Worm (Caenorhabditis elegans): Measurements from ENCODE around the gene hdl-1.
A peak's percentile ranks its signal among the peaks of the same experiment; 100 is the strongest.

The hdl-1 gene

ce11 chrIV:11915768-11916453, 33.7 kb downstream of the hdl-1 start, which contains the start of gene ZK822.9 (continued):
- no peak for TF ChIP-seq F49E8.2 (tag; optimal IDR thresholded peaks at IDR 0.05; ENCODE audit: insufficient read depth)
- TF ChIP-seq mxl-1 (tag; optimal IDR thresholded peaks at IDR 0.05): no peak
- TF ChIP-seq pbrm-1 (GFP tag; IDR thresholded peaks at IDR 0.05): no peak
- TF ChIP-seq ZK185.1 (tag; optimal IDR thresholded peaks at IDR 0.05; ENCODE audit: poor library complexity, severe bottlenecking): no peak
- TF ChIP-seq K12H6.12 (tag; optimal IDR thresholded peaks at IDR 0.05): no peak
- TF ChIP-seq nhr-80 (tag; optimal IDR thresholded peaks at IDR 0.05): peak; percentile 65
- no peak for TF ChIP-seq ztf-26 (tag; optimal IDR thresholded peaks at IDR 0.05)
- peak; percentile 63 for TF ChIP-seq hmg-1.2 (GFP tag; IDR thresholded peaks at IDR 0.05)
- no peak for TF ChIP-seq dpl-1 (GFP tag; optimal IDR thresholded peaks at IDR 0.05)
- TF ChIP-seq Y53G8AR.9 (GFP tag; conservative IDR thresholded peaks at IDR 0.05): 0 out of 2 replicates have a peak, but pooled peaks have one; percentile 17
- TF ChIP-seq attf-5 (GFP tag; optimal IDR thresholded peaks at IDR 0.05): no peak
- no peak for TF ChIP-seq F57C9.4 (tag; optimal IDR thresholded peaks at IDR 0.05)
- TF ChIP-seq snpc-1.1 (tag; optimal IDR thresholded peaks at IDR 0.05; ENCODE audit: insufficient read depth): no peak

DNA sequence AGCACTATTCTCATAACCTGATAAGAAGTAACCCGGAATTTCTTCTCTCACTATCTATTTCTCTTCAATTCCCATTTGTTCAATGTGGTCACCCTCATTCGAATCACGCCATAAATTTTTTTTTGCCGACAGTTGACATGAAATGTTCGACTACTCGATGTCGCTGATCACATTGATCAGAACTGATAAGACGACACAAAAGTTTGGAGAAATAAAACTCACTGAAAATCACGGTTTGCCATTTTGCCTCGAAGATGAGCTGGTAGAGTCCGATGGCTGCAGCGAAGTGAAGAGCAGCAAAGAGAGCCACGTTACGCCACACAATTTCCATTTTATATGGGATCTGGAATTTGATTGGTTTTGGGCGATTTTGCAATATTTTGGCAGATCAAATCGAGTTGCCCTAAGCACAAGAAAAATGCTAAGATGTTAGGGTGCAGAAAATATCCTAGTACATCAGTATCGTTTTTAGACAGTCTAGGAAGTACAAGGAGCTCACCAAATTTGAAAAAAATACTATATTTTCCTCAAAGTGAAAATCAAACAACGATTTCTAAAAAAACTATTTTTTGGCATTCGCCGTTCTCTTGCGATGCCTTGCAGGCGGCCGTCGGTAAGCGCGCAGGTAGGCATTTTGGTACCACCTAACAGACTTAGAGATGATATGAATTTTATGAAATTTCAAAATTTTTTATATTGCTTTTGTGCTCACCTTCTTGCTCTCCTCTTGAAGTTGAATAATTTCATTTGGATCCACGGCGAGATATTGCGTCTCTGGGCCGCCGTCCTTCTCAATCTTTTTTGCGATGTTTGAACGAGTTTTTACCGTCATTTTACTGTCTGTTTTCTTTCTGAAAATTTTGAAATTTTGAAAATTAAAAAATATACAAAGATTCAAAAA, 34.5 kb downstream of the hdl-1 start, which contains the start of gene fat-6:
Gene fat-6 (minus strand): TSS at position 851 of the 901 bp plus-strand sequence.
- TF ChIP-seq ztf-22 (GFP tag; optimal IDR thresholded peaks at IDR 0.05) (no peak), let-526 (GFP tag; IDR thresholded peaks at IDR 0.05) (no peak), attf-6 (GFP tag; IDR thresholded peaks at IDR 0.05) (no peak), B0336.3 (GFP tag; IDR thresholded peaks at IDR 0.05) (peak; percentile 33; the same call in 1 of the 2 replicates), somi-1 (GFP tag; optimal IDR thresholded peaks at IDR 0.05) (no peak), ZK185.1 (tag; optimal IDR thresholded peaks at IDR 0.05; ENCODE audit: poor library complexity, severe bottlenecking) (no peak), Y53G8AR.9 (GFP tag; conservative IDR thresholded peaks at IDR 0.05) (peak; percentile 58; the same call in 1 of the 2 replicates), Y53F4B.3 (GFP tag; IDR thresholded peaks at IDR 0.05) (no peak), sea-2 (GFP tag; IDR thresholded peaks at IDR 0.05) (no peak), F33H1.4 (GFP tag; IDR thresholded peaks at IDR 0.05) (peak; percentile 8; the same call in 1 of the 2 replicates), bed-1 (GFP tag; IDR thresholded peaks at IDR 0.05) (no peak), dpl-1 (GFP tag; optimal IDR thresholded peaks at IDR 0.05) (no peak), ekl-4 (GFP tag; IDR thresholded peaks at IDR 0.05) (0 out of 2 replicates have a peak, but pooled peaks have one; percentile 30), atf-7 (tag; optimal IDR thresholded peaks at IDR 0.05) (peak; percentile 8), dox-1 (GFP tag; IDR thresholded peaks at IDR 0.05) (0 out of 2 replicates have a peak, but pooled peaks have one; percentile 14), Y56A3A.18 (GFP tag; IDR thresholded peaks at IDR 0.05) (no peak), cebp-1 (GFP tag; IDR thresholded peaks at IDR 0.05) (no peak), cebp-1 (tag; optimal IDR thresholded peaks at IDR 0.05) (peak; percentile 20), rcor-1 (GFP tag; IDR thresholded peaks at IDR 0.05) (no peak), bed-2 (GFP tag; IDR thresholded peaks at IDR 0.05) (no peak), madf-3 (GFP tag; IDR thresholded peaks at IDR 0.05) (0 out of 2 replicates have a peak, but pooled peaks have one; percentile 65), egl-18 (GFP tag; IDR thresholded peaks at IDR 0.05) (no peak), nhr-80 (tag; optimal IDR thresholded peaks at IDR 0.05) (peak; percentile 43), akir-1 (GFP tag; optimal IDR thresholded peaks at IDR 0.05) (no peak), ceh-91 (GFP tag; IDR thresholded peaks at IDR 0.05) (no peak), madf-6 (GFP tag; IDR thresholded peaks at IDR 0.05) (0 out of 2 replicates have a peak, but pooled peaks have one; percentile 11), madf-10 (tag; optimal IDR thresholded peaks at IDR 0.05) (no peak), mcd-1 (GFP tag; IDR thresholded peaks at IDR 0.05) (peak; percentile 11; the same call in 1 of the 2 replicates), nhr-120 (GFP tag; IDR thresholded peaks at IDR 0.05) (no peak), mxl-1 (tag; optimal IDR thresholded peaks at IDR 0.05) (no peak), hlh-26 (GFP tag; conservative IDR thresholded peaks at IDR 0.05) (no peak), lsy-27 (tag; optimal IDR thresholded peaks at IDR 0.05; ENCODE audit: borderline replicate concordance, insufficient read depth) (no peak), hmg-1.2 (GFP tag; IDR thresholded peaks at IDR 0.05) (no peak; the same call in 1 of the 2 replicates), unc-62 (GFP tag; optimal IDR thresholded peaks at IDR 0.05) (no peak), snpc-1.3 (tag; optimal IDR thresholded peaks at IDR 0.05; ENCODE audit: insufficient read depth) (no peak)

Measured in whole organism, young adult.